Fruit fly (Drosophila melanogaster) whole organism: Measurements from ENCODE around the gene Vps45.

Experiments used
- EcR ChIP-seq, 2 experiments: fragments of >200 bp; optimal IDR thresholded peaks; 2 replicates each; lab custom pipeline; 2017; ENCODE audit warnings: missing biosample characterization in 2 of 2, missing genetic modification characterization in 2 of 2, missing genetic modification reagents in 2 of 2
- psq ChIP-seq: fragments of >200 bp; optimal IDR thresholded peaks from 2 replicates; lab custom pipeline; 2017
- usp ChIP-seq: fragments of >200 bp; optimal IDR thresholded peaks from 2 replicates; lab custom pipeline; 2017; ENCODE audit warnings: missing biosample characterization, missing genetic modification characterization, mixed read lengths

DNA sequence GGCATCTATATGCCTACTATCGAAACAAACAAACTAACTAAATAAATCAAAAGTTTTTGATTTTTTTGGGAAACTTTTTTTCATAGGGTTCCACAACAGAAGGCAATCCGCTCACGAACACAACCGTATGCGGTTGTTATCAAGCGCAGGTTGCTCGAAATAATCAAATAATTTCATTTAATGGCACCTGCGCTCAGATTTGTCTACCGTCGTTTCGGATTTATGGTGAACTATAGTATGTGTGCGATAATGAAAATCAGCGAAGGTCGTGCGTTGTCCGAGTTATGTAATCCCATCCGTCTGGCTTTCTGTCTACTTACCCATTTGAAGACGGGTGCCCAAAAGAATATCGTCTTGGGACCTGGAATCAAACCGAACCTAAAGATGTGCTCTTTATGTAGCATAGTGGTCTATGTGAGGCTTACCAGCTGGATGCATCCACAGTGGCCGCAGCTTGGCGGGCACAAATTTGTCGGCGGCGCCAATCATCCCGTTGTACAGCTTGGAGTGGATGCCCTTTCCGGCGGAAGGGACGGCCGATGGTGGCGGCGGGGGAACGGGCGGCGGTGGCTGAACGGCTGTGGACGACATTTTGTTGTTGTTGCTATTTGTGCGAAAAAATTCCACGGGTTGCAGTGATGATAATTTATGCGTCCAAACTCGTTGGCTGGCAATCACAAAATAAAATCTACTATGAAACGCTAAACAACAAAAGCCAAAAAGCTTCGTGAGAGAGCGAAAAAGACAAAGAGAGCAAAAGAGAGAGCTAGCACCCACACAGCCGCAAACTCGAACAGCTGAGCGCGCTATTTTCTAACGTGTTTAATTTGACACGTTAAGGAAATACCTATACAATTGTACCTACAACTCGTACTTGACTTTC is 9.4 kb downstream of the Vps45 start:
- TF ChIP-seq psq (no peak), EcR (GFP tag; optimal IDR thresholded peaks at IDR 0.05; lab: Kevin White, UChicago) (no peak), usp (GFP tag; lab: Kevin White, UChicago) (no peak)
